Worm (Caenorhabditis elegans): ENCODE results near the gene let-19.

The let-19 gene

DNA sequence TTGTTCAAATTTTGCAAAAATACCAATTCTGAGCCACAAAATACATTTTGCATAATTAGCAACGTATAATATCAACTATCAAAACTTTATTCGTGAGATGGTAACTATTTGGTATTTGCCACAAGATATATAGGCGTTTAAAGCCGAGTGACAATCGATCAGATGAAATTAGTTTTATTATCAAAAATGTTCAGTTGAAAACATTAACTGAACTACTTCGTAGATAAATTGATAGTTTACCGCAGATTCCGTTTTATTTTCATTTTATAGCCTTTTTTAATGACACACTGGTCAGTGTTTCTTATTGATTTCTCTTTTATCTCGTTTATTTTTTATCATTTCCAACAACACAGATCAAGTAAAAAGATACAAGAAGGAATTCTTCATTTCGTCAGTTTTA, 46.5 kb downstream of the let-19 start:
- no peak for TF ChIP-seq nhr-2 (tag; optimal IDR thresholded peaks at IDR 0.05)
- no peak for TF ChIP-seq ces-1 (GFP tag; optimal IDR thresholded peaks at IDR 0.05)
- no peak for TF ChIP-seq lsy-2 (tag; optimal IDR thresholded peaks at IDR 0.05)

DNA sequence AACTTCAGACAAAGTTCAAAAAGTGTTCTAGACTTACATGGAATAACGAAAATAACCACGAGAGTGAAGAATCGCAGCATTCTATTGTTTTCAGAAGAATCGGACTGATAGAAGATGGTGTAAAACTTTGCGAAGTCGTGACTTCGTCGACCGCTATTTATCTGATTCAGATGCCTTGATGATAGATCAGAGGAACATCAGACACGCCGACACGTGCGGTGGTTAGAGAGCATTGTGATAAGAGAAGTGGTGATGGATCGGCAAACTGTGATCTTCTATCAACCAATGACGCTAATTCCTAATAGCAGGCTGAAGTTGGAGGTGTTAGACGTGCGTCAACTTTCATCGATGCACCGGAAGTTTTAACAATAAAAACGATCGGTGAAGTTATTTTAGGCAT, 47.5 kb downstream of the let-19 start:
- TF ChIP-seq hlh-1 (tag; optimal IDR thresholded peaks at IDR 0.05) (no peak), lin-13 (tag; optimal IDR thresholded peaks at IDR 0.05) (no peak), M03D4.4 (tag; optimal IDR thresholded peaks at IDR 0.05) (no peak), flh-1 (GFP tag; optimal IDR thresholded peaks at IDR 0.05) (no peak), nhr-76 (tag; optimal IDR thresholded peaks at IDR 0.05) (no peak), elt-1 (tag; optimal IDR thresholded peaks at IDR 0.05; ENCODE audit: borderline replicate concordance, insufficient read depth) (no peak), nhr-12 (tag; optimal IDR thresholded peaks at IDR 0.05) (no peak), unc-120 (tag; optimal IDR thresholded peaks at IDR 0.05; ENCODE audit: poor library complexity, severe bottlenecking) (no peak), zip-8 (tag; optimal IDR thresholded peaks at IDR 0.05) (no peak), elt-3 (tag; optimal IDR thresholded peaks at IDR 0.05) (no peak), sem-2 (GFP tag; optimal IDR thresholded peaks at IDR 0.05) (no peak), nhr-237 (tag; optimal IDR thresholded peaks at IDR 0.05) (no peak), unc-39 (tag; optimal IDR thresholded peaks at IDR 0.05) (no peak), nhr-2 (tag; optimal IDR thresholded peaks at IDR 0.05) (no peak), lin-32 (GFP tag; optimal IDR thresholded peaks at IDR 0.05) (no peak)

ce11 chrII:8818978-8819896, 48.5 kb downstream of the let-19 start, which contains the start of gene F46C5.10:
Gene F46C5.10 (minus strand): TSS chrII:8819028.
- TF ChIP-seq lsy-2 (tag; optimal IDR thresholded peaks at IDR 0.05) (no peak), lin-13 (tag; optimal IDR thresholded peaks at IDR 0.05) (no peak), mab-5 (tag; optimal IDR thresholded peaks at IDR 0.05) (no peak), lin-32 (GFP tag; optimal IDR thresholded peaks at IDR 0.05) (no peak), unc-120 (tag; optimal IDR thresholded peaks at IDR 0.05; ENCODE audit: poor library complexity, severe bottlenecking) (no peak), nhr-2 (tag; optimal IDR thresholded peaks at IDR 0.05) (no peak), elt-3 (tag; optimal IDR thresholded peaks at IDR 0.05) (no peak), mls-2 (tag; optimal IDR thresholded peaks at IDR 0.05) (no peak), mep-1 (tag; optimal IDR thresholded peaks at IDR 0.05) (no peak), ham-2 (GFP tag; optimal IDR thresholded peaks at IDR 0.05) (no peak), nhr-76 (tag; optimal IDR thresholded peaks at IDR 0.05) (no peak), cnd-1 (tag; optimal IDR thresholded peaks at IDR 0.05) (no peak), drap-1 (GFP tag; optimal IDR thresholded peaks at IDR 0.05) (no peak), pha-4 (tag; optimal IDR thresholded peaks at IDR 0.05) (no peak), ceh-43 (GFP tag; optimal IDR thresholded peaks at IDR 0.05) (no peak), ceh-39 (tag; optimal IDR thresholded peaks at IDR 0.05) (no peak), nhr-28 (tag; optimal IDR thresholded peaks at IDR 0.05) (no peak), tbx-8 (GFP tag; optimal IDR thresholded peaks at IDR 0.05) (no peak), flh-1 (GFP tag; optimal IDR thresholded peaks at IDR 0.05) (no peak), blmp-1 (tag; optimal IDR thresholded peaks at IDR 0.05) (no peak)

DNA sequence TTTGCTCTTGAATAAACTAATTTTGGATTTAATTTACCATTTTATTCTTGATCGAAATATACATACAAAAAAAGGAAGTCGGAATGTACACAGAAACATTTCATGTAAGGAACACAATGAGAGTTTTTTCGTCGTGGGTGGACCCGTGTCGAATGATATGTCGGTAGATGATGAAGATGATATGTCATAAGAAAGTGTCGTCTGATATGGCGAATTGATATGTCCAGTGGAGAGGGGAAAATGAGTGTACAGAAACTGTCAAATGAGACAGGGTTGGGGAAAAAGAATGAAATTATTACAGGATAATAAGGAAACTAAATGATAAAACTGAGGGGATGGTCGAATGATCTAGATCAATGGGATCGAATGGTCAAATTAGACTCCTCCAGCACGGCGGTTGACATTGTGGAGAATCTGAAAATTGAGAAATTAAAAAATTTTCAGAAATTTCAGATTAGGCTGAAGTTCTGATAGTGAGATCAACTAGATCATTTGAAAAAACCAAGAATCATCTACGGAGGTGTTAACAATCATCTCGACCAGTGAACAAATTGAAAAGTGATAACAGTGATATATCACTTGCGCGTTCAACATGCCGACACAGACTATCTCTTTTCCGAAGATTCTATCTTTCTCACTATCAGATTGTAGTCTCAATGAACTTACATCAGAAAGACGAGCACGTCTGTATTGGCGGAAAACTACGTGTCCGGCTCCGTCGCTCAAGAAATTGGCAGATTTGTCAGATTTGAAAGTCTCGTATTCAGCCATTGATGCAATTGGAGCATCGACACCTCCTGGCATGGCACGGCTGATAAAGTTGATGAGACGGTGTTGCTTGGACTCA, 49.6 kb downstream of the let-19 start:
- TF ChIP-seq hlh-1 (tag; optimal IDR thresholded peaks at IDR 0.05) = no peak
- no peak for TF ChIP-seq nhr-2 (tag; optimal IDR thresholded peaks at IDR 0.05)
- TF ChIP-seq ham-2 (GFP tag; optimal IDR thresholded peaks at IDR 0.05) = no peak
- TF ChIP-seq M03D4.4 (tag; optimal IDR thresholded peaks at IDR 0.05) = no peak
- no peak for TF ChIP-seq nhr-28 (tag; optimal IDR thresholded peaks at IDR 0.05)
- TF ChIP-seq lin-13 (tag; optimal IDR thresholded peaks at IDR 0.05) = no peak
- TF ChIP-seq elt-3 (tag; optimal IDR thresholded peaks at IDR 0.05) = no peak
- TF ChIP-seq snpc-4 (tag; optimal IDR thresholded peaks at IDR 0.05) = no peak
- TF ChIP-seq sptf-1 (tag; optimal IDR thresholded peaks at IDR 0.05) = no peak
- TF ChIP-seq ceh-83 (GFP tag; optimal IDR thresholded peaks at IDR 0.05) = no peak
- TF ChIP-seq mls-2 (tag; optimal IDR thresholded peaks at IDR 0.05) = no peak
- no peak for TF ChIP-seq unc-62 (GFP tag; optimal IDR thresholded peaks at IDR 0.05)
- TF ChIP-seq ztf-11 (tag; optimal IDR thresholded peaks at IDR 0.05) = no peak
- TF ChIP-seq unc-39 (tag; optimal IDR thresholded peaks at IDR 0.05) = no peak
- TF ChIP-seq ces-1 (GFP tag; optimal IDR thresholded peaks at IDR 0.05) = no peak
- no peak for TF ChIP-seq lin-32 (GFP tag; optimal IDR thresholded peaks at IDR 0.05)
- TF ChIP-seq elt-1 (tag; optimal IDR thresholded peaks at IDR 0.05; ENCODE audit: borderline replicate concordance, insufficient read depth) = no peak
- no peak for TF ChIP-seq drap-1 (GFP tag; optimal IDR thresholded peaks at IDR 0.05)

Data from whole organism, mixed stage, embryonic.